Worm (Caenorhabditis elegans) whole organism, L1 larva: ENCODE measurements around the gene Y37H2A.1.

Experiments used
- aly-2 ChIP-seq: fragments of 150-350 bp; optimal IDR thresholded peaks from 2 replicates; lab custom pipeline; 2014; ENCODE audit warnings: missing biosample characterization, missing genetic modification characterization
- ceh-82 ChIP-seq, 3 experiments: fragments of 150-350 bp in 1 of 3; sonication (generic microtip) in 2 of 3; optimal IDR thresholded peaks; 2 replicates each; lab custom pipeline; 2014 to 2017; ENCODE audit warnings: missing biosample characterization in 3 of 3, missing genetic modification characterization in 3 of 3
- elt-3 ChIP-seq, 6 experiments: fragments of 150-350 bp in 1 of 6; sonication (generic microtip); optimal IDR thresholded peaks; 2 replicates each; lab custom pipeline; 2017 to 2018; ENCODE audit warnings: missing biosample characterization in 6 of 6, missing genetic modification characterization in 6 of 6, inconsistent platforms in 1 of 6
- lin-13 ChIP-seq: fragments of 150-350 bp; optimal IDR thresholded peaks from 2 replicates; lab custom pipeline; 2014; ENCODE audit warnings: missing biosample characterization, missing genetic modification reagents, missing genetic modification characterization
- lsy-2 ChIP-seq, 2 experiments: fragments of 150-350 bp; optimal IDR thresholded peaks; 2 replicates each; lab custom pipeline; 2014; ENCODE audit warnings: missing biosample characterization in 2 of 2, missing genetic modification characterization in 2 of 2
- nhr-28 ChIP-seq: fragments of 150-350 bp; optimal IDR thresholded peaks from 2 replicates; lab custom pipeline; 2014; ENCODE audit warnings: missing biosample characterization, missing genetic modification characterization
- nhr-90 ChIP-seq: sonication (generic microtip); optimal IDR thresholded peaks from 2 replicates; lab custom pipeline; 2016; ENCODE audit warnings: mild to moderate bottlenecking, missing genetic modification characterization, missing compliant biosample characterization; ENCODE audit not compliant: poor library complexity
- sup-37 ChIP-seq: fragments of 200-800 bp; sonication (Bioruptor generic); optimal IDR thresholded peaks from 2 replicates; lab custom pipeline; 2018; ENCODE audit warnings: mild to moderate bottlenecking, missing genetic modification characterization, missing compliant biosample characterization
- ztf-4 ChIP-seq: fragments of 150-350 bp; optimal IDR thresholded peaks from 2 replicates; lab custom pipeline; 2014; ENCODE audit warnings: missing biosample characterization, missing genetic modification characterization

DNA sequence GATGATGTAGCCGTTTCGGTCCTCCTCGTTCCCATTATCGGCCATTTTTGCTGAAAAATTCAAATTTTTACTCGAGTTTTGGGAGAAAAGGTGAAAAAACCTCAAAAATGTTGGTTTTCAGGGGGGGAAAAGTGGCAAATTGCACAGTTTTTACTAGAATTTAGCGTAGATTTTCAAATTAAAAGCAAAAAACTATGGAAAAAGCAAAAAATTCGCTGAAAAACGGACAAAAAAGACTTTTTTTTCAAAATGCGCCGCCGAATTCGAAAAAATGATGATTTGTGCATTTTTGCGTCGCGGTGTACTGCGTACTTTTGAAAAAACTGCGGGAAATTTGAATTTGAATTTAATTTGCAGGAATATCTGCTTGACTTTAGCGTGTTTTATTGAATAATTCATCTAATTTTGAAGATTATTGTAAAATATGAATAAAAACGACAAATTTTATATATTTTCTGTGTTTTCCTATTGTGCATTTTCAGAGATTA is 21.9 kb upstream of the Y37H2A.1 start, which contains the start of gene Y59A8B.12:
- no peak for TF ChIP-seq aly-2
- TF ChIP-seq lsy-2 (tag; optimal IDR thresholded peaks at IDR 0.05; lab: Kevin White, UChicago) = no peak
- no peak for TF ChIP-seq elt-3 (tag; optimal IDR thresholded peaks at IDR 0.05; lab: Kevin White, UChicago)
- TF ChIP-seq ztf-4 (tag; lab: Kevin White, UChicago) = no peak
- TF ChIP-seq sup-37 (GFP tag; lab: Kevin White, UChicago) = no peak
- no peak for TF ChIP-seq ceh-82 (tag; optimal IDR thresholded peaks at IDR 0.05; lab: Kevin White, UChicago)
- no peak for TF ChIP-seq nhr-28 (tag; lab: Kevin White, UChicago)
- no peak for TF ChIP-seq nhr-90 (tag; lab: Kevin White, UChicago)
- no peak for TF ChIP-seq lin-13 (GFP tag; lab: Kevin White, UChicago)
